Worm (Caenorhabditis elegans) whole organism, L2 larva: ENCODE measurements around the gene srx-29.

ENCODE experiments used
- C34F6.9 ChIP-seq: fragments of 150-350 bp; optimal IDR thresholded peaks from 2 replicates; lab custom pipeline; 2014; ENCODE audit warnings: missing biosample characterization, missing genetic modification characterization
- F13H6.1 ChIP-seq: sonication (generic microtip); optimal IDR thresholded peaks from 2 replicates; lab custom pipeline; 2016; ENCODE audit warnings: missing genetic modification characterization, missing compliant biosample characterization
- R02D3.7 ChIP-seq: fragments of 150-350 bp; optimal IDR thresholded peaks from 2 replicates; lab custom pipeline; 2014; ENCODE audit warnings: missing biosample characterization, missing genetic modification characterization
- Y55F3AM.14 ChIP-seq: fragments of 200-800 bp; sonication (Bioruptor generic); optimal IDR thresholded peaks from 2 replicates; lab custom pipeline; 2018; ENCODE audit warnings: mild to moderate bottlenecking, missing genetic modification characterization, missing compliant biosample characterization
- ZK546.5 ChIP-seq: sonication (generic microtip); optimal IDR thresholded peaks from 2 replicates; lab custom pipeline; 2017; ENCODE audit warnings: missing biosample characterization, missing genetic modification characterization
- alr-1 ChIP-seq: fragments of 150-350 bp; optimal IDR thresholded peaks from 2 replicates; lab custom pipeline; 2014; ENCODE audit warnings: missing biosample characterization, missing genetic modification characterization
- aly-2 ChIP-seq: fragments of 150-350 bp; optimal IDR thresholded peaks from 2 replicates; lab custom pipeline; 2014; ENCODE audit warnings: missing biosample characterization, missing genetic modification characterization
- ama-1 ChIP-seq: fragments of 150-350 bp; optimal IDR thresholded peaks from 2 replicates; lab custom pipeline; 2018; ENCODE audit warnings: inconsistent platforms
- blmp-1 ChIP-seq: sonication (generic microtip); optimal IDR thresholded peaks from 2 replicates; lab custom pipeline; 2017; ENCODE audit warnings: missing genetic modification characterization, mild to moderate bottlenecking, missing compliant biosample characterization, antibody characterized with exemption, moderate library complexity; ENCODE audit not compliant: insufficient read depth
- ceh-16 ChIP-seq: fragments of 150-350 bp; optimal IDR thresholded peaks from 2 replicates; lab custom pipeline; 2014; ENCODE audit warnings: missing biosample characterization, missing genetic modification characterization
- ceh-82 ChIP-seq: fragments of 150-350 bp; optimal IDR thresholded peaks from 2 replicates; lab custom pipeline; 2014; ENCODE audit warnings: missing biosample characterization, missing genetic modification characterization
- crh-2 ChIP-seq: sonication (generic microtip); optimal IDR thresholded peaks from 2 replicates; lab custom pipeline; 2017; ENCODE audit warnings: missing biosample characterization, missing genetic modification characterization
- egl-27 ChIP-seq: sonication (generic microtip); optimal IDR thresholded peaks from 3 replicates; lab custom pipeline; 2017; ENCODE audit warnings: missing biosample characterization, missing genetic modification reagents, missing genetic modification characterization
- elt-1 ChIP-seq: fragments of 150-350 bp; optimal IDR thresholded peaks from 2 replicates; lab custom pipeline; 2014; ENCODE audit warnings: missing biosample characterization, missing genetic modification characterization
- gmeb-1 ChIP-seq: fragments of 150-350 bp; optimal IDR thresholded peaks from 2 replicates; lab custom pipeline; 2014; ENCODE audit warnings: missing biosample characterization, missing genetic modification characterization
- lin-11 ChIP-seq: fragments of 150-350 bp; sonication (generic microtip); optimal IDR thresholded peaks from 2 replicates; lab custom pipeline; 2014; ENCODE audit warnings: missing biosample characterization, missing genetic modification characterization, inconsistent platforms, mixed read lengths
- lin-13 ChIP-seq: fragments of 150-350 bp; optimal IDR thresholded peaks from 2 replicates; lab custom pipeline; 2014; ENCODE audit warnings: missing biosample characterization, missing genetic modification reagents, missing genetic modification characterization
- lin-39 ChIP-seq: fragments of 150-350 bp; optimal IDR thresholded peaks from 2 replicates; lab custom pipeline; 2014; ENCODE audit warnings: missing biosample characterization, missing genetic modification reagents, missing genetic modification characterization
- lsy-2 ChIP-seq, 2 experiments: fragments of 150-350 bp in 1 of 2; sonication (generic microtip) in 1 of 2; optimal IDR thresholded peaks; 2 replicates each; lab custom pipeline; 2014 to 2017; ENCODE audit warnings: missing biosample characterization in 2 of 2, missing genetic modification characterization in 2 of 2
- mab-5 ChIP-seq: fragments of 150-350 bp; optimal IDR thresholded peaks from 2 replicates; lab custom pipeline; 2014; ENCODE audit warnings: missing biosample characterization, missing genetic modification characterization
- mbf-1 ChIP-seq: sonication (generic microtip); optimal IDR thresholded peaks from 2 replicates; lab custom pipeline; 2017; ENCODE audit warnings: missing biosample characterization, missing genetic modification characterization
- nhr-11 ChIP-seq: fragments of 150-350 bp; optimal IDR thresholded peaks from 2 replicates; lab custom pipeline; 2014; ENCODE audit warnings: missing biosample characterization, missing genetic modification characterization
- nhr-12 ChIP-seq: fragments of 150-350 bp; optimal IDR thresholded peaks from 2 replicates; lab custom pipeline; 2014; ENCODE audit warnings: missing biosample characterization, missing genetic modification characterization
- nhr-129 ChIP-seq: fragments of 150-350 bp; optimal IDR thresholded peaks from 2 replicates; lab custom pipeline; 2014; ENCODE audit warnings: missing biosample characterization, missing genetic modification characterization
- nhr-21 ChIP-seq: fragments of 150-350 bp; optimal IDR thresholded peaks from 2 replicates; lab custom pipeline; 2014; ENCODE audit warnings: missing biosample characterization, missing genetic modification characterization
- nhr-23 ChIP-seq: fragments of 150-350 bp; optimal IDR thresholded peaks from 2 replicates; lab custom pipeline; 2014; ENCODE audit warnings: missing biosample characterization, missing genetic modification reagents, missing genetic modification characterization
- nhr-237 ChIP-seq: fragments of 150-350 bp; optimal IDR thresholded peaks from 2 replicates; lab custom pipeline; 2014; ENCODE audit warnings: missing biosample characterization, missing genetic modification characterization
- nhr-25 ChIP-seq: fragments of 150-350 bp; sonication (generic microtip); optimal IDR thresholded peaks from 3 replicates; lab custom pipeline; 2014; ENCODE audit warnings: missing biosample characterization, missing genetic modification characterization
- nhr-6 ChIP-seq: fragments of 150-350 bp; optimal IDR thresholded peaks from 2 replicates; lab custom pipeline; 2014; ENCODE audit warnings: missing biosample characterization, missing genetic modification characterization
- nhr-77 ChIP-seq: fragments of 150-350 bp; optimal IDR thresholded peaks from 2 replicates; lab custom pipeline; 2014; ENCODE audit warnings: missing biosample characterization, missing genetic modification characterization
- peb-1 ChIP-seq: fragments of 150-350 bp; optimal IDR thresholded peaks from 2 replicates; lab custom pipeline; 2014; ENCODE audit warnings: missing biosample characterization, missing genetic modification characterization
- sem-4 ChIP-seq: fragments of 150-350 bp; optimal IDR thresholded peaks from 2 replicates; lab custom pipeline; 2014; ENCODE audit warnings: missing biosample characterization, missing genetic modification reagents, missing genetic modification characterization
- skn-1 ChIP-seq: sonication (generic microtip); optimal IDR thresholded peaks from 2 replicates; lab custom pipeline; 2017; ENCODE audit warnings: missing biosample characterization, missing genetic modification characterization
- sma-3 ChIP-seq: sonication (generic microtip); optimal IDR thresholded peaks from 2 replicates; lab custom pipeline; 2016; ENCODE audit warnings: missing genetic modification reagents, missing genetic modification characterization, missing compliant biosample characterization
- sma-9 ChIP-seq, 2 experiments: fragments of 150-350 bp in 1 of 2; sonication (generic microtip) in 1 of 2; optimal IDR thresholded peaks; 2 replicates each; lab custom pipeline; 2014 to 2016; ENCODE audit warnings: missing genetic modification characterization in 2 of 2, mild to moderate bottlenecking in 1 of 2, missing biosample characterization in 1 of 2, missing compliant biosample characterization in 1 of 2, missing genetic modification reagents in 1 of 2, moderate library complexity in 1 of 2
- snpc-4 ChIP-seq: fragments of 150-350 bp; optimal IDR thresholded peaks from 2 replicates; lab custom pipeline; 2014; ENCODE audit warnings: missing biosample characterization, missing genetic modification characterization
- unc-39 ChIP-seq: fragments of 150-350 bp; optimal IDR thresholded peaks from 2 replicates; lab custom pipeline; 2014; ENCODE audit warnings: missing biosample characterization, missing genetic modification characterization
- unc-55 ChIP-seq: fragments of 150-350 bp; sonication (generic microtip); optimal IDR thresholded peaks from 3 replicates; lab custom pipeline; 2014; ENCODE audit warnings: missing biosample characterization, missing genetic modification reagents, missing genetic modification characterization
- unc-62 ChIP-seq: fragments of 150-350 bp; optimal IDR thresholded peaks from 2 replicates; lab custom pipeline; 2014; ENCODE audit warnings: missing biosample characterization, missing genetic modification reagents, missing genetic modification characterization
- zag-1 ChIP-seq: fragments of 150-350 bp; optimal IDR thresholded peaks from 2 replicates; lab custom pipeline; 2014; ENCODE audit warnings: missing biosample characterization, missing genetic modification characterization
- ztf-1 ChIP-seq: fragments of 200-800 bp; sonication (Bioruptor generic); conservative IDR thresholded peaks from 2 replicates; pipeline ENCODE4 v1.3.6; 2022; ENCODE audit warnings: missing genetic modification characterization, missing compliant biosample characterization
- ztf-11 ChIP-seq: sonication (generic microtip); optimal IDR thresholded peaks from 2 replicates; lab custom pipeline; 2017; ENCODE audit warnings: missing biosample characterization, missing genetic modification characterization
- ztf-4 ChIP-seq: fragments of 150-350 bp; optimal IDR thresholded peaks from 2 replicates; lab custom pipeline; 2014; ENCODE audit warnings: missing biosample characterization, missing genetic modification characterization

srx-29 gene

DNA sequence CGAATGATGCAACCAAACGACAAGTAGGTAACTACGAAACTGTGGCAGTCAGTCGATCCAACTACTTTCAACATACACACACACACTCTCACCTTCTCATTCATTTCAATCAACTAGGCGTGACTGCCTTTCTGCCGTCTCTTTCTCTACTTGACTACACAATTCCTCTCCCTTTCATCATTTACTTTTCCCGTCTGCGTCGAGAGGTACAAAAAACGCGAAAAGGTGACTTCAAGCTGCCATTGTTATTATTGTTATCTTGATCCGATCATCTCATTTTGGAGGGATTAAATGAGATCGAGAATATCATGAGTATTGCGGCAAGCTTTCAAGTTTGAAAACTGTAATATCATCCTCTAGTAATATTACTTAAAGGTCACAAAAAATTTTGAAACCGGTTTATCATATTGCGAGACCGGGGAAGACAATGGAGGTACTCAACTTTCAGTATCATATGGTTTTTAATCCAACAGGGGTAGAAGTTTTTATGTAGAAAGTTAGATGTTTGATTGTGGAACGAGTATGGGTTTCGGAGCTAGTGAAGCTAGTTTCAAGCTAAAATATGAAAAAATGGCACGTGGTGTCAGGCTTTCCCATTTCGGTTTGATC, 33.8 kb downstream of the srx-29 start (continued):
- TF ChIP-seq ztf-1 (GFP tag; lab: Robert Waterston, UW) (no peak), sma-3 (no peak), Y55F3AM.14 (GFP tag; lab: Kevin White, UChicago) (no peak), ama-1 (lab: Kevin White, UChicago) (peak; percentile 53), alr-1 (tag; lab: Kevin White, UChicago) (no peak), nhr-21 (tag; lab: Kevin White, UChicago) (no peak), unc-39 (tag; lab: Kevin White, UChicago) (no peak), nhr-6 (peak; percentile 16), nhr-77 (no peak), crh-2 (tag; lab: Kevin White, UChicago) (peak; percentile 47), nhr-237 (tag; lab: Kevin White, UChicago) (no peak), R02D3.7 (tag; lab: Kevin White, UChicago) (no peak), gmeb-1 (peak; percentile 15), sem-4 (tag; lab: Kevin White, UChicago) (peak; percentile 54), lin-11 (tag; lab: Kevin White, UChicago) (no peak)

DNA sequence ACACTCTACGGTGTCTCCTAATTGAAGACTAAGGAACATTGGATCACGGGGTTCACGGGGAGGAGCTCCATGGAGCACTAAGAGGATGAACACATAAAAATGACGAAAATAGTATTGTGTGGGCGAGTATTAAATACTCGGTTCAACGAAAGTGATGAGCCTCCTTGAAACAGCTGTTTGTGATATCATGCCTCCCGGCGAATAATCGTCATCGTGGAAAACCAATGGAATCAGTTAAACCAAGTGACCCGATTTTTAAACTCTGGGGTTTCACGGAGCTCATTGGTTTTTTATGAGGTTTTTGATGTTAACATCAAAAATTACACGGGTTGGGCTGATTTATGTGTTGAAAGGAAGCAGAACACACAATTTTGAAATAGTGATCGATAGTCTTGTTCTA, 36.4 kb downstream of the srx-29 start:
- TF ChIP-seq sma-9 (GFP tag; optimal IDR thresholded peaks at IDR 0.05; lab: Kevin White, UChicago) (peak; percentile 7), sma-9 (tag; optimal IDR thresholded peaks at IDR 0.05; lab: Kevin White, UChicago) (no peak), nhr-129 (peak; percentile 0), R02D3.7 (tag; lab: Kevin White, UChicago) (no peak), sma-3 (no peak), sem-4 (tag; lab: Kevin White, UChicago) (peak; percentile 9)

ce11 chrV:15661003-15661402, 37.0 kb downstream of the srx-29 start:
- TF ChIP-seq crh-2 (tag; lab: Kevin White, UChicago) (no peak), skn-1 (no peak), lin-13 (GFP tag; lab: Kevin White, UChicago) (no peak), nhr-23 (tag; lab: Kevin White, UChicago) (peak; percentile 92), nhr-6 (peak; percentile 17), ama-1 (lab: Kevin White, UChicago) (no peak), mab-5 (tag; lab: Kevin White, UChicago) (no peak), lsy-2 (tag; optimal IDR thresholded peaks at IDR 0.05; lab: Kevin White, UChicago) (no peak), nhr-77 (no peak), nhr-11 (tag; lab: Kevin White, UChicago) (no peak), unc-62 (GFP tag; lab: Kevin White, UChicago) (no peak), lin-11 (tag; lab: Kevin White, UChicago) (no peak), ztf-11 (tag; lab: Kevin White, UChicago) (no peak), aly-2 (tag; lab: Kevin White, UChicago) (no peak), sma-9 (GFP tag; optimal IDR thresholded peaks at IDR 0.05; lab: Kevin White, UChicago) (peak; percentile 73), sma-9 (tag; optimal IDR thresholded peaks at IDR 0.05; lab: Kevin White, UChicago) (no peak), peb-1 (tag; lab: Kevin White, UChicago) (peak; percentile 8), lin-39 (tag; lab: Kevin White, UChicago) (no peak), sma-3 (peak; percentile 32), ceh-82 (tag; lab: Kevin White, UChicago) (no peak), ceh-16 (peak; percentile 75), nhr-12 (tag; lab: Kevin White, UChicago) (no peak), nhr-25 (peak; percentile 96), nhr-21 (tag; lab: Kevin White, UChicago) (no peak), Y55F3AM.14 (GFP tag; lab: Kevin White, UChicago) (no peak), mbf-1 (no peak), unc-39 (tag; lab: Kevin White, UChicago) (no peak), snpc-4 (no peak), nhr-237 (tag; lab: Kevin White, UChicago) (no peak), ZK546.5 (tag; lab: Kevin White, UChicago) (no peak), F13H6.1 (tag; lab: Kevin White, UChicago) (no peak), C34F6.9 (tag; lab: Kevin White, UChicago) (no peak), ztf-4 (tag; lab: Kevin White, UChicago) (no peak), ztf-1 (GFP tag; lab: Robert Waterston, UW) (no peak), blmp-1 (tag; lab: Kevin White, UChicago) (peak; percentile 77), zag-1 (tag; lab: Kevin White, UChicago) (no peak), sem-4 (tag; lab: Kevin White, UChicago) (peak; percentile 43), elt-1 (tag; lab: Kevin White, UChicago) (peak; percentile 98), egl-27 (peak; percentile 19), unc-55 (GFP tag; lab: Kevin White, UChicago) (no peak)
